Fruit fly (Drosophila melanogaster): ENCODE measurements around the gene CG31021.

CG31021 gene

dm6 chr3R:30601440-30602256 lies at the start of gene CG31021, which contains the start of gene CG2246:
Gene CG31021 (plus strand): TSS chr3R:30602206.
Gene CG2246 (minus strand): TSS chr3R:30601489.
- TF ChIP-seq Eip75B (GFP tag; optimal IDR thresholded peaks at IDR 0.05) (peak; percentile 13), acj6 (GFP tag; optimal IDR thresholded peaks at IDR 0.05) (peak; percentile 30), Eip78C (GFP tag) (peak; percentile 67), CG10631 (GFP tag; optimal IDR thresholded peaks at IDR 0.05) (peak; percentile 58), Sox15 (GFP tag; optimal IDR thresholded peaks at IDR 0.05) (no peak), Blimp-1 (GFP tag; optimal IDR thresholded peaks at IDR 0.05) (no peak), CG6163 (GFP tag; IDR thresholded peaks at IDR 0.05) (peak; percentile 54; the same call in 2 of the 3 replicates), CG3032 (tag; optimal IDR thresholded peaks at IDR 0.05) (no peak), dac (GFP tag; optimal IDR thresholded peaks at IDR 0.05) (no peak), lz (GFP tag; optimal IDR thresholded peaks at IDR 0.05) (peak; percentile 55), CG16779 (tag; optimal IDR thresholded peaks at IDR 0.05) (no peak), CG6854 (GFP tag; optimal IDR thresholded peaks at IDR 0.05) (no peak), Hr39 (GFP tag; optimal IDR thresholded peaks at IDR 0.05) (peak; percentile 52), ss (GFP tag; optimal IDR thresholded peaks at IDR 0.05) (no peak), CG15336 (GFP tag; IDR thresholded peaks at IDR 0.05) (peak; percentile 32; the same call in 1 of the 2 replicates), achi (GFP tag; optimal IDR thresholded peaks at IDR 0.05) (no peak), CG11902 (GFP tag; optimal IDR thresholded peaks at IDR 0.05) (peak; percentile 9), CG3919 (GFP tag; optimal IDR thresholded peaks at IDR 0.05) (peak; percentile 14), Sox102F (GFP tag; optimal IDR thresholded peaks at IDR 0.05) (peak; percentile 0), topi (GFP tag; optimal IDR thresholded peaks at IDR 0.05) (peak; percentile 21), CG9139 (GFP tag; optimal IDR thresholded peaks at IDR 0.05) (no peak), dsx (GFP tag; optimal IDR thresholded peaks at IDR 0.05; ENCODE audit: poor library complexity, severe bottlenecking) (no peak), Eip93F (GFP tag; optimal IDR thresholded peaks at IDR 0.05) (peak; percentile 6), Sox14 (GFP tag; optimal IDR thresholded peaks at IDR 0.05) (peak; percentile 27), CG8119 (GFP tag; IDR thresholded peaks at IDR 0.05) (0 out of 3 replicates have a peak, but pooled peaks have one; percentile 14), pdm3 (GFP tag; optimal IDR thresholded peaks at IDR 0.05) (peak; percentile 2), svp (GFP tag) (peak; percentile 82), CG10669 (GFP tag; optimal IDR thresholded peaks at IDR 0.05) (peak; percentile 14), Smox (GFP tag; optimal IDR thresholded peaks at IDR 0.05) (peak; percentile 34), CG31627 (GFP tag; optimal IDR thresholded peaks at IDR 0.05) (peak; percentile 51), CG11294 (GFP tag; IDR thresholded peaks at IDR 0.05) (no peak), salr (GFP tag; optimal IDR thresholded peaks at IDR 0.05) (no peak), CG4318 (GFP tag; optimal IDR thresholded peaks at IDR 0.05) (no peak), eg (GFP tag; IDR thresholded peaks at IDR 0.05) (peak; percentile 47), Gug (GFP tag; IDR thresholded peaks at IDR 0.05) (0 out of 2 replicates have a peak, but pooled peaks have one; percentile 16), fd85E (GFP tag; optimal IDR thresholded peaks at IDR 0.05) (no peak), CG32006 (GFP tag; optimal IDR thresholded peaks at IDR 0.05) (no peak), esn (GFP tag; optimal IDR thresholded peaks at IDR 0.05) (peak; percentile 52), Lpt (GFP tag; optimal IDR thresholded peaks at IDR 0.05) (no peak), CG6276 (GFP tag; optimal IDR thresholded peaks at IDR 0.05) (no peak), CG8319 (GFP tag; optimal IDR thresholded peaks at IDR 0.05) (peak; percentile 35), CG6808 (GFP tag; optimal IDR thresholded peaks at IDR 0.05) (peak; percentile 93), fd59A (GFP tag; optimal IDR thresholded peaks at IDR 0.05) (no peak), net (GFP tag; optimal IDR thresholded peaks at IDR 0.05) (no peak), CG6792 (GFP tag; optimal IDR thresholded peaks at IDR 0.05) (peak; percentile 11), cyc (GFP tag; optimal IDR thresholded peaks at IDR 0.05) (peak; percentile 30), spab (GFP tag; optimal IDR thresholded peaks at IDR 0.05) (no peak), Ets21C (GFP tag; optimal IDR thresholded peaks at IDR 0.05) (no peak), CG7368 (GFP tag; optimal IDR thresholded peaks at IDR 0.05) (peak; percentile 2), Met (GFP tag; optimal IDR thresholded peaks at IDR 0.05) (peak; percentile 41)

Data from whole organism, prepupa.